Fruit fly (Drosophila melanogaster): Measurements from ENCODE around the gene CTCF.

CTCF gene

dm6 chr3L:7376151-7376550 lies 19.6 kb upstream of the CTCF start:
- TF ChIP-seq psq (optimal IDR thresholded peaks at IDR 0.05) = no peak
- TF ChIP-seq insv (optimal IDR thresholded peaks at IDR 0.05) = no peak
- no peak for TF ChIP-seq h (optimal IDR thresholded peaks at IDR 0.05)
- TF ChIP-seq ttk (optimal IDR thresholded peaks at IDR 0.05) = no peak
- no peak for TF ChIP-seq Sin3A (optimal IDR thresholded peaks at IDR 0.05)
- no peak for TF ChIP-seq Myc (optimal IDR thresholded peaks at IDR 0.05)

dm6 chr3L:7371290-7371689 lies 14.8 kb upstream of the CTCF start:
- TF ChIP-seq Sin3A (optimal IDR thresholded peaks at IDR 0.05) = no peak
- no peak for TF ChIP-seq psq (optimal IDR thresholded peaks at IDR 0.05)
- no peak for TF ChIP-seq h (optimal IDR thresholded peaks at IDR 0.05)
- no peak for TF ChIP-seq Myc (optimal IDR thresholded peaks at IDR 0.05)
- TF ChIP-seq ttk (optimal IDR thresholded peaks at IDR 0.05) = no peak
- no peak for TF ChIP-seq insv (optimal IDR thresholded peaks at IDR 0.05)

dm6 chr3L:7370231-7370882 lies 13.8 kb upstream of the CTCF start:
- TF ChIP-seq insv (optimal IDR thresholded peaks at IDR 0.05) (no peak), psq (optimal IDR thresholded peaks at IDR 0.05) (no peak), Sin3A (optimal IDR thresholded peaks at IDR 0.05) (no peak), h (optimal IDR thresholded peaks at IDR 0.05) (no peak), ttk (optimal IDR thresholded peaks at IDR 0.05) (no peak), Myc (optimal IDR thresholded peaks at IDR 0.05) (no peak)

- TF ChIP-seq Sin3A (optimal IDR thresholded peaks at IDR 0.05) = no peak
- no peak for TF ChIP-seq psq (optimal IDR thresholded peaks at IDR 0.05)
- no peak for TF ChIP-seq h (optimal IDR thresholded peaks at IDR 0.05)
- no peak for TF ChIP-seq ttk (optimal IDR thresholded peaks at IDR 0.05)
- no peak for TF ChIP-seq Myc (optimal IDR thresholded peaks at IDR 0.05)
- no peak for TF ChIP-seq insv (optimal IDR thresholded peaks at IDR 0.05)
These were observed 13.0 kb upstream of the CTCF start, which contains the start of gene akirin for dm6 chr3L:7369543-7369942. Gene akirin (plus strand): TSS chr3L:7369843.

dm6 chr3L:7368934-7369333 lies 12.4 kb upstream of the CTCF start, which contains the start of gene Sh3beta:
Gene Sh3beta (minus strand): TSS chr3L:7369260.
- TF ChIP-seq ttk (optimal IDR thresholded peaks at IDR 0.05) (no peak), h (optimal IDR thresholded peaks at IDR 0.05) (no peak), insv (optimal IDR thresholded peaks at IDR 0.05) (no peak), Myc (optimal IDR thresholded peaks at IDR 0.05) (no peak), psq (optimal IDR thresholded peaks at IDR 0.05) (no peak), Sin3A (optimal IDR thresholded peaks at IDR 0.05) (no peak)

- TF ChIP-seq psq (optimal IDR thresholded peaks at IDR 0.05) = no peak
- TF ChIP-seq insv (optimal IDR thresholded peaks at IDR 0.05) = no peak
- TF ChIP-seq ttk (optimal IDR thresholded peaks at IDR 0.05) = no peak
- no peak for TF ChIP-seq h (optimal IDR thresholded peaks at IDR 0.05)
- TF ChIP-seq Myc (optimal IDR thresholded peaks at IDR 0.05) = no peak
- no peak for TF ChIP-seq Sin3A (optimal IDR thresholded peaks at IDR 0.05)
These were observed 11.5 kb upstream of the CTCF start for dm6 chr3L:7367798-7368678.

dm6 chr3L:7364717-7365278 lies 8.3 kb upstream of the CTCF start:
- TF ChIP-seq Sin3A (optimal IDR thresholded peaks at IDR 0.05) (no peak), h (optimal IDR thresholded peaks at IDR 0.05) (no peak), ttk (optimal IDR thresholded peaks at IDR 0.05) (no peak), Myc (optimal IDR thresholded peaks at IDR 0.05) (no peak), insv (optimal IDR thresholded peaks at IDR 0.05) (no peak)

dm6 chr3L:7361095-7361522 lies 4.6 kb upstream of the CTCF start:
- TF ChIP-seq Myc (optimal IDR thresholded peaks at IDR 0.05) = no peak
- no peak for TF ChIP-seq insv (optimal IDR thresholded peaks at IDR 0.05)
- no peak for TF ChIP-seq psq (optimal IDR thresholded peaks at IDR 0.05)
- no peak for TF ChIP-seq Sin3A (optimal IDR thresholded peaks at IDR 0.05)
- TF ChIP-seq ttk (optimal IDR thresholded peaks at IDR 0.05) = no peak
- no peak for TF ChIP-seq h (optimal IDR thresholded peaks at IDR 0.05)

dm6 chr3L:7360324-7360852 lies 3.9 kb upstream of the CTCF start, which contains the start of gene Sec63:
Gene Sec63 (plus strand): TSS chr3L:7360561.
- TF ChIP-seq Sin3A (optimal IDR thresholded peaks at IDR 0.05) (no peak), h (optimal IDR thresholded peaks at IDR 0.05) (no peak), ttk (optimal IDR thresholded peaks at IDR 0.05) (no peak), Myc (optimal IDR thresholded peaks at IDR 0.05) (no peak), insv (optimal IDR thresholded peaks at IDR 0.05) (no peak), psq (optimal IDR thresholded peaks at IDR 0.05) (no peak)

- TF ChIP-seq psq (optimal IDR thresholded peaks at IDR 0.05) (no peak), h (optimal IDR thresholded peaks at IDR 0.05) (no peak), insv (optimal IDR thresholded peaks at IDR 0.05) (no peak), ttk (optimal IDR thresholded peaks at IDR 0.05) (no peak), Myc (optimal IDR thresholded peaks at IDR 0.05) (no peak), Sin3A (optimal IDR thresholded peaks at IDR 0.05) (no peak)
These were observed 3.4 kb upstream of the CTCF start, which contains the start of gene pst for dm6 chr3L:7359827-7360323. Gene pst (minus strand): TSS chr3L:7360263.

- TF ChIP-seq h (optimal IDR thresholded peaks at IDR 0.05) = no peak
- no peak for TF ChIP-seq Sin3A (optimal IDR thresholded peaks at IDR 0.05)
- TF ChIP-seq Myc (optimal IDR thresholded peaks at IDR 0.05) = no peak
These were observed 7.2 kb downstream of the CTCF start for dm6 chr3L:7349311-7349710.

Measured in Kc167 (cell line).